Fruit fly (Drosophila melanogaster): ENCODE results near the gene spen.

spen gene

dm6 chr2L:128977-129941, 29.6 kb upstream of the spen start (continued):
- TF ChIP-seq CG9609 (GFP tag; optimal IDR thresholded peaks at IDR 0.05): no peak
- no peak for TF ChIP-seq Elba2 (GFP tag; optimal IDR thresholded peaks at IDR 0.05)
- TF ChIP-seq CG2875 (GFP tag; optimal IDR thresholded peaks at IDR 0.05): peak; percentile 38
- TF ChIP-seq Ptx1 (GFP tag; IDR thresholded peaks at IDR 0.05): no peak
- TF ChIP-seq dpn (GFP tag; optimal IDR thresholded peaks at IDR 0.05): peak in 1 of 2 experiments; percentile 14
- no peak for TF ChIP-seq danr (GFP tag; IDR thresholded peaks at IDR 0.05)
- peak; percentile 11 for TF ChIP-seq unpg (GFP tag; optimal IDR thresholded peaks at IDR 0.05)
- peak; percentile 34 for TF ChIP-seq Fer3 (tag; optimal IDR thresholded peaks at IDR 0.05)
- TF ChIP-seq fru (optimal IDR thresholded peaks at IDR 0.05): no peak
- TF ChIP-seq Dp (GFP tag; optimal IDR thresholded peaks at IDR 0.05): no peak
- 0 out of 2 replicates have a peak, but pooled peaks have one; percentile 52 for TF ChIP-seq CG16779 (GFP tag; IDR thresholded peaks at IDR 0.05)
- TF ChIP-seq CG6791 (GFP tag; IDR thresholded peaks at IDR 0.05; ENCODE audit: partially characterized antibody): peak; percentile 36; the same call in 1 of the 3 replicates
- peak; percentile 62; the same call in 2 of the 3 replicates for TF ChIP-seq mld (GFP tag; IDR thresholded peaks at IDR 0.05; ENCODE audit: partially characterized antibody)
- TF ChIP-seq Sry-δ (GFP tag; optimal IDR thresholded peaks at IDR 0.05): peak; percentile 2
- TF ChIP-seq row (GFP tag; IDR thresholded peaks at IDR 0.05): no peak; the same call in 2 of the 3 replicates
- no peak for TF ChIP-seq Atf3 (GFP tag; optimal IDR thresholded peaks at IDR 0.05)
- TF ChIP-seq CG3163 (GFP tag; optimal IDR thresholded peaks at IDR 0.05): no peak
- TF ChIP-seq abd-A (tag; optimal IDR thresholded peaks at IDR 0.05): peak; percentile 2
- peak; percentile 42; the same call in 1 of the 2 replicates for TF ChIP-seq tna (GFP tag; IDR thresholded peaks at IDR 0.05; ENCODE audit: partially characterized antibody)
- TF ChIP-seq crol (GFP tag; IDR thresholded peaks at IDR 0.05): peak; percentile 48; the same call in 1 of the 2 replicates
- TF ChIP-seq ftz-f1 (GFP tag; optimal IDR thresholded peaks at IDR 0.05): peak; percentile 70
- TF ChIP-seq slp2 (GFP tag; optimal IDR thresholded peaks at IDR 0.05): no peak
- TF ChIP-seq dmrt99B (tag; optimal IDR thresholded peaks at IDR 0.05): peak; percentile 28
- TF ChIP-seq PHDP (tag; optimal IDR thresholded peaks at IDR 0.05): peak; percentile 31
- no peak for TF ChIP-seq CG12236 (GFP tag; optimal IDR thresholded peaks at IDR 0.05)
- no peak for TF ChIP-seq CG4820 (GFP tag; optimal IDR thresholded peaks at IDR 0.05)
- TF ChIP-seq CG7357 (GFP tag; IDR thresholded peaks at IDR 0.05): no peak
- TF ChIP-seq croc (GFP tag; conservative IDR thresholded peaks at IDR 0.05): no peak
- peak; percentile 49; the same call in 1 of the 2 replicates for TF ChIP-seq amos (GFP tag; IDR thresholded peaks at IDR 0.05; ENCODE audit: partially characterized antibody)
- peak; percentile 65 for TF ChIP-seq wek (GFP tag; optimal IDR thresholded peaks at IDR 0.05)
- peak; percentile 23 for TF ChIP-seq CoRest (tag; optimal IDR thresholded peaks at IDR 0.05)
- peak; percentile 66 for TF ChIP-seq CG32767 (GFP tag; IDR thresholded peaks at IDR 0.05)
- peak; percentile 47 for TF ChIP-seq NC2β (GFP tag; optimal IDR thresholded peaks at IDR 0.05)
- peak; percentile 60 for TF ChIP-seq CG17385 (GFP tag; optimal IDR thresholded peaks at IDR 0.05)
- TF ChIP-seq gce (GFP tag; IDR thresholded peaks at IDR 0.05): peak; percentile 31; the same call in 2 of the 3 replicates
- TF ChIP-seq Dll (GFP tag; IDR thresholded peaks at IDR 0.05; ENCODE audit: partially characterized antibody): no peak; the same call in 3 of the 4 replicates
- no peak for TF ChIP-seq peb (GFP tag; IDR thresholded peaks at IDR 0.05)
- no peak for TF ChIP-seq Neu2 (GFP tag; optimal IDR thresholded peaks at IDR 0.05; ENCODE audit: borderline replicate concordance)
- peak; percentile 38; the same call in 1 of the 3 replicates for TF ChIP-seq HLH4C (GFP tag; IDR thresholded peaks at IDR 0.05; ENCODE audit: partially characterized antibody)
- TF ChIP-seq sc (optimal IDR thresholded peaks at IDR 0.05): no peak
- no peak for TF ChIP-seq sc (GFP tag; optimal IDR thresholded peaks at IDR 0.05)
- peak; percentile 53 for TF ChIP-seq CG8924 (tag; optimal IDR thresholded peaks at IDR 0.05)
- no peak; the same call in 1 of the 2 replicates for TF ChIP-seq ttk (GFP tag; IDR thresholded peaks at IDR 0.05)
- peak; percentile 28 for TF ChIP-seq bigmax (GFP tag; optimal IDR thresholded peaks at IDR 0.05)
- no peak; the same call in 1 of the 2 replicates for TF ChIP-seq CG9932 (GFP tag; IDR thresholded peaks at IDR 0.05)
- TF ChIP-seq ranshi (GFP tag; IDR thresholded peaks at IDR 0.05): no peak
- TF ChIP-seq Abd-B (GFP tag; optimal IDR thresholded peaks at IDR 0.05): no peak
- TF ChIP-seq CG17568 (GFP tag; optimal IDR thresholded peaks at IDR 0.05): peak; percentile 60
